Worm (Caenorhabditis elegans) whole organism, L2 larva: ENCODE data around the gene srx-66.

Experiments used
- C34F6.9 ChIP-seq: fragments of 150-350 bp; optimal IDR thresholded peaks from 2 replicates; lab custom pipeline; 2014; ENCODE audit warnings: missing biosample characterization, missing genetic modification characterization
- F13H6.1 ChIP-seq: sonication (generic microtip); optimal IDR thresholded peaks from 2 replicates; lab custom pipeline; 2016; ENCODE audit warnings: missing genetic modification characterization, missing compliant biosample characterization
- ZK546.5 ChIP-seq: sonication (generic microtip); optimal IDR thresholded peaks from 2 replicates; lab custom pipeline; 2017; ENCODE audit warnings: missing biosample characterization, missing genetic modification characterization
- alr-1 ChIP-seq: fragments of 150-350 bp; optimal IDR thresholded peaks from 2 replicates; lab custom pipeline; 2014; ENCODE audit warnings: missing biosample characterization, missing genetic modification characterization
- aly-2 ChIP-seq: fragments of 150-350 bp; optimal IDR thresholded peaks from 2 replicates; lab custom pipeline; 2014; ENCODE audit warnings: missing biosample characterization, missing genetic modification characterization
- blmp-1 ChIP-seq: sonication (generic microtip); optimal IDR thresholded peaks from 2 replicates; lab custom pipeline; 2017; ENCODE audit warnings: missing genetic modification characterization, mild to moderate bottlenecking, missing compliant biosample characterization, antibody characterized with exemption, moderate library complexity; ENCODE audit not compliant: insufficient read depth
- ceh-16 ChIP-seq: fragments of 150-350 bp; optimal IDR thresholded peaks from 2 replicates; lab custom pipeline; 2014; ENCODE audit warnings: missing biosample characterization, missing genetic modification characterization
- dmd-4 ChIP-seq: sonication (generic microtip); optimal IDR thresholded peaks from 2 replicates; lab custom pipeline; 2017; ENCODE audit warnings: missing biosample characterization, missing genetic modification characterization
- egl-27 ChIP-seq: sonication (generic microtip); optimal IDR thresholded peaks from 3 replicates; lab custom pipeline; 2017; ENCODE audit warnings: missing biosample characterization, missing genetic modification reagents, missing genetic modification characterization
- elt-1 ChIP-seq: fragments of 150-350 bp; optimal IDR thresholded peaks from 2 replicates; lab custom pipeline; 2014; ENCODE audit warnings: missing biosample characterization, missing genetic modification characterization
- lin-39 ChIP-seq: fragments of 150-350 bp; optimal IDR thresholded peaks from 2 replicates; lab custom pipeline; 2014; ENCODE audit warnings: missing biosample characterization, missing genetic modification reagents, missing genetic modification characterization
- lsy-2 ChIP-seq, 2 experiments: fragments of 150-350 bp in 1 of 2; sonication (generic microtip) in 1 of 2; optimal IDR thresholded peaks; 2 replicates each; lab custom pipeline; 2014 to 2017; ENCODE audit warnings: missing biosample characterization in 2 of 2, missing genetic modification characterization in 2 of 2
- mab-5 ChIP-seq: fragments of 150-350 bp; optimal IDR thresholded peaks from 2 replicates; lab custom pipeline; 2014; ENCODE audit warnings: missing biosample characterization, missing genetic modification characterization
- mbf-1 ChIP-seq: sonication (generic microtip); optimal IDR thresholded peaks from 2 replicates; lab custom pipeline; 2017; ENCODE audit warnings: missing biosample characterization, missing genetic modification characterization
- mdl-1 ChIP-seq, 2 experiments: fragments of 150-350 bp in 1 of 2; sonication (generic microtip) in 1 of 2; optimal IDR thresholded peaks; 2 replicates each; lab custom pipeline; 2017; ENCODE audit warnings: missing biosample characterization in 2 of 2, missing genetic modification characterization in 2 of 2
- nhr-12 ChIP-seq: fragments of 150-350 bp; optimal IDR thresholded peaks from 2 replicates; lab custom pipeline; 2014; ENCODE audit warnings: missing biosample characterization, missing genetic modification characterization
- nhr-129 ChIP-seq: fragments of 150-350 bp; optimal IDR thresholded peaks from 2 replicates; lab custom pipeline; 2014; ENCODE audit warnings: missing biosample characterization, missing genetic modification characterization
- nhr-21 ChIP-seq: fragments of 150-350 bp; optimal IDR thresholded peaks from 2 replicates; lab custom pipeline; 2014; ENCODE audit warnings: missing biosample characterization, missing genetic modification characterization
- nhr-23 ChIP-seq: fragments of 150-350 bp; optimal IDR thresholded peaks from 2 replicates; lab custom pipeline; 2014; ENCODE audit warnings: missing biosample characterization, missing genetic modification reagents, missing genetic modification characterization
- nhr-237 ChIP-seq: fragments of 150-350 bp; optimal IDR thresholded peaks from 2 replicates; lab custom pipeline; 2014; ENCODE audit warnings: missing biosample characterization, missing genetic modification characterization
- nhr-25 ChIP-seq: fragments of 150-350 bp; sonication (generic microtip); optimal IDR thresholded peaks from 3 replicates; lab custom pipeline; 2014; ENCODE audit warnings: missing biosample characterization, missing genetic modification characterization
- peb-1 ChIP-seq: fragments of 150-350 bp; optimal IDR thresholded peaks from 2 replicates; lab custom pipeline; 2014; ENCODE audit warnings: missing biosample characterization, missing genetic modification characterization
- sem-4 ChIP-seq: fragments of 150-350 bp; optimal IDR thresholded peaks from 2 replicates; lab custom pipeline; 2014; ENCODE audit warnings: missing biosample characterization, missing genetic modification reagents, missing genetic modification characterization
- skn-1 ChIP-seq: sonication (generic microtip); optimal IDR thresholded peaks from 2 replicates; lab custom pipeline; 2017; ENCODE audit warnings: missing biosample characterization, missing genetic modification characterization
- sma-3 ChIP-seq: sonication (generic microtip); optimal IDR thresholded peaks from 2 replicates; lab custom pipeline; 2016; ENCODE audit warnings: missing genetic modification reagents, missing genetic modification characterization, missing compliant biosample characterization
- sma-9 ChIP-seq, 2 experiments: fragments of 150-350 bp in 1 of 2; sonication (generic microtip) in 1 of 2; optimal IDR thresholded peaks; 2 replicates each; lab custom pipeline; 2014 to 2016; ENCODE audit warnings: missing genetic modification characterization in 2 of 2, mild to moderate bottlenecking in 1 of 2, missing biosample characterization in 1 of 2, missing compliant biosample characterization in 1 of 2, missing genetic modification reagents in 1 of 2, moderate library complexity in 1 of 2
- snpc-4 ChIP-seq: fragments of 150-350 bp; optimal IDR thresholded peaks from 2 replicates; lab custom pipeline; 2014; ENCODE audit warnings: missing biosample characterization, missing genetic modification characterization
- unc-39 ChIP-seq: fragments of 150-350 bp; optimal IDR thresholded peaks from 2 replicates; lab custom pipeline; 2014; ENCODE audit warnings: missing biosample characterization, missing genetic modification characterization
- unc-55 ChIP-seq: fragments of 150-350 bp; sonication (generic microtip); optimal IDR thresholded peaks from 3 replicates; lab custom pipeline; 2014; ENCODE audit warnings: missing biosample characterization, missing genetic modification reagents, missing genetic modification characterization
- unc-62 ChIP-seq: fragments of 150-350 bp; optimal IDR thresholded peaks from 2 replicates; lab custom pipeline; 2014; ENCODE audit warnings: missing biosample characterization, missing genetic modification reagents, missing genetic modification characterization
- ztf-4 ChIP-seq: fragments of 150-350 bp; optimal IDR thresholded peaks from 2 replicates; lab custom pipeline; 2014; ENCODE audit warnings: missing biosample characterization, missing genetic modification characterization

Gene srx-66

DNA sequence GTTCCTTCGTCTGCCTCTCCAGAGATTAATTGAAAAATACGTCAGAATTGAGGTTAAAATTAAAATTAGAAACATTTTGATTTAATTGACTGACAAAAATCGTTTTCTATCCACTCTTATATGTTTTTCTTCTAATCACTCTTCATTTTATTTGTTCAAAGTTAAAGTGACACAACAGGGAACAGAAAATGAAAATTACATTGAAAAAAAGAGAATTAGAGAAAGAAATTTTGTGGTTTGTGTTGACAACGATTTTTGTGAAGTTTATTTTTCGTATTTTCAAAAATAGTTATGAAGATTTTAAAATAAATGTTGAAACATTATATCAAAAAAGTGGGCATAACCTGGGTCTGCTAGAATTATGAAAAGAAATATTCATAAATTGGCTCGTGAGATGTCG, 38.2 kb downstream of the srx-66 start, which contains the start of gene cyp-34A5:
TSS of gene cyp-34A5 (minus strand) at position 101 of the 400 bp plus-strand sequence.
- TF ChIP-seq sem-4 (no peak), C34F6.9 (tag; lab: Kevin White, UChicago) (no peak), peb-1 (tag; lab: Kevin White, UChicago) (no peak), lsy-2 (tag; optimal IDR thresholded peaks at IDR 0.05; lab: Kevin White, UChicago) (no peak), lin-39 (tag; lab: Kevin White, UChicago) (no peak), mab-5 (tag; lab: Kevin White, UChicago) (no peak), nhr-237 (tag; lab: Kevin White, UChicago) (no peak), nhr-25 (tag; lab: Kevin White, UChicago) (no peak), nhr-129 (no peak), F13H6.1 (tag; lab: Kevin White, UChicago) (no peak), nhr-12 (tag; lab: Kevin White, UChicago) (no peak), skn-1 (no peak), unc-55 (GFP tag; lab: Kevin White, UChicago) (no peak)

ce11 chrV:3961235-3961634, 41.8 kb downstream of the srx-66 start, which contains the start of gene cyp-34A6:
TSS of gene cyp-34A6 (minus strand) at chrV:3961335.
- no peak for TF ChIP-seq unc-39 (tag; lab: Kevin White, UChicago)
- no peak for TF ChIP-seq snpc-4 (tag; lab: Kevin White, UChicago)
- no peak for TF ChIP-seq egl-27 (tag; lab: Kevin White, UChicago)
- TF ChIP-seq, all 48 proteins: peak for 0

DNA sequence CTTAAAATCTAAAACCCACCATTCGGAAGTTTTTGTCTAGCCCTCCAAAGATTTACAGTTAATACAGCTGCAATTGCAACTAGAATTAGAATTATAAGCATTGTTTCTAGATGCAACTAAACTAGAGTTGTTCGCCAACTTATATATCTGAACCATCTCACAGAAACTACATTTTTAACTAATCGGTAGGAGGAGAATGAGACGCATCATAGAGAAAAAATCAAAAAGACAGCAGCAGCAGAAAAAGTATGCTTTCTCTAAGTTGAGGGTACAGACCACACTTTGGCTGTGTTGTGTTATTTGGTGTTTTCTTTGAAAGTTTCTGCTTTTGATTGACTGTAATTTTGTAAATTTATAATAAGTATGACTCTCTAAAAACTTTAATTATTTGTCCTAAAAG, 44.3 kb downstream of the srx-66 start, which contains the start of gene cyp-34A7:
TSS of gene cyp-34A7 (minus strand) at position 101 of the 400 bp plus-strand sequence.
- TF ChIP-seq nhr-21 (tag; lab: Kevin White, UChicago) (no peak), nhr-237 (tag; lab: Kevin White, UChicago) (no peak), ceh-16 (tag; lab: Kevin White, UChicago) (no peak), unc-55 (GFP tag; lab: Kevin White, UChicago) (no peak)
- TF ChIP-seq, all 48 proteins: peak for 0

- no peak for TF ChIP-seq ZK546.5 (tag; lab: Kevin White, UChicago)
- no peak for TF ChIP-seq mbf-1 (tag; lab: Kevin White, UChicago)
- TF ChIP-seq sma-9 (GFP tag; optimal IDR thresholded peaks at IDR 0.05; lab: Kevin White, UChicago) = peak; percentile 31
- no peak for TF ChIP-seq sma-9 (tag; optimal IDR thresholded peaks at IDR 0.05; lab: Kevin White, UChicago)
Measured at ce11 chrV:3967762-3968161, 48.4 kb downstream of the srx-66 start, which contains the start of gene cyp-34A8. TSS of gene cyp-34A8 (minus strand) at chrV:3967823.

ce11 chrV:3968929-3969328, 49.5 kb downstream of the srx-66 start:
- TF ChIP-seq nhr-23 (tag; lab: Kevin White, UChicago) = no peak
- TF ChIP-seq skn-1 = no peak
- no peak for TF ChIP-seq mdl-1 (tag; optimal IDR thresholded peaks at IDR 0.05; lab: Kevin White, UChicago)
- no peak for TF ChIP-seq sma-9 (GFP tag; optimal IDR thresholded peaks at IDR 0.05; lab: Kevin White, UChicago)
- TF ChIP-seq sma-9 (tag; optimal IDR thresholded peaks at IDR 0.05; lab: Kevin White, UChicago) = no peak
- no peak for TF ChIP-seq sma-3 (GFP tag; lab: Kevin White, UChicago)
- TF ChIP-seq elt-1 (tag; lab: Kevin White, UChicago) = no peak

DNA sequence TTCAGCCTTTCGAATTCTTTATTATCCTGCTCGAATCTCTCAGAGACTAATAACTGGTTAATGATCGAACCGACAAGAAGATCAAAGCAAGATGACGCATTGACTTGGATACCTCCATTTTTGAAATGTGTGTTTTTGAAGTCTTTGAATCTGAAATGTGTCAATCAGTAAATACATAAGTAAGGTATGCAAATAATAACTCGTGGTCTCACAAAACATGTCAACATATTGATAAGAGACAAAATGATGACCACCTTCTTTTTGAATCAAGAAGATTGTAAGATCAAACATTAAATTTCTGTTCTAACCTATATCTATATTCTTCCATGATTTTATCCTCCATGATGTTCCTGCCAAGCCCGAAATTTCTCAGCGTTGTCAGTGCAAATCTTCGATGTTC, 50.3 kb downstream of the srx-66 start:
- TF ChIP-seq dmd-4 (tag; lab: Kevin White, UChicago) = no peak
- TF ChIP-seq unc-39 (tag; lab: Kevin White, UChicago) = no peak
- TF ChIP-seq aly-2 (tag; lab: Kevin White, UChicago) = no peak
- TF ChIP-seq alr-1 (tag; lab: Kevin White, UChicago) = no peak
- TF ChIP-seq lin-39 (tag; lab: Kevin White, UChicago) = no peak
- TF ChIP-seq blmp-1 (tag; lab: Kevin White, UChicago) = no peak
- TF ChIP-seq ztf-4 (tag; lab: Kevin White, UChicago) = no peak
- TF ChIP-seq unc-62 (GFP tag; lab: Kevin White, UChicago) = no peak
- TF ChIP-seq mdl-1 (tag; optimal IDR thresholded peaks at IDR 0.05; lab: Kevin White, UChicago) = no peak
- TF ChIP-seq ZK546.5 (tag; lab: Kevin White, UChicago) = no peak
